Worm (Caenorhabditis elegans): ENCODE data around the gene mdt-17.

ce11 chrV:20297650-20298049 is 30.6 kb upstream of the mdt-17 start, which contains the start of gene ZC15.5:
- TF ChIP-seq ztf-11 (tag; optimal IDR thresholded peaks at IDR 0.05) (no peak), ceh-28 (tag; optimal IDR thresholded peaks at IDR 0.05) (no peak), unc-62 (GFP tag; optimal IDR thresholded peaks at IDR 0.05) (no peak), eor-1 (tag; optimal IDR thresholded peaks at IDR 0.05) (no peak)

All from whole organism, L3 larva.